Worm (Caenorhabditis elegans) whole organism, L4 larva: Measurements from ENCODE around the gene C51E3.6.
A peak's percentile ranks its signal among the peaks of the same experiment; 100 is the strongest.

Experiments used
- F26F4.8 ChIP-seq: fragments of 200-800 bp; sonication (Bioruptor generic); conservative IDR thresholded peaks from 2 replicates; pipeline ENCODE4 v1.3.6; 2022; ENCODE audit warnings: missing genetic modification characterization, missing compliant biosample characterization
- F44E2.7 ChIP-seq: fragments of 200-800 bp; sonication (Bioruptor generic); IDR thresholded peaks from 2 replicates; pipeline ENCODE4 v2.1.2; 2022; ENCODE audit warnings: missing genetic modification characterization, missing compliant biosample characterization
- R02D3.7 ChIP-seq: fragments of 150-350 bp; sonication (generic microtip); optimal IDR thresholded peaks from 3 replicates; lab custom pipeline; 2014; ENCODE audit warnings: missing biosample characterization, missing genetic modification characterization
- T20F7.1 ChIP-seq: fragments of 200-800 bp; sonication (Bioruptor generic); optimal IDR thresholded peaks from 2 replicates; lab custom pipeline; 2018; ENCODE audit warnings: mild to moderate bottlenecking, missing genetic modification characterization, missing compliant biosample characterization
- T26A8.4 ChIP-seq: fragments of 200-800 bp; sonication (Bioruptor generic); IDR thresholded peaks from 2 replicates; pipeline ENCODE4 v1.3.6; 2022; ENCODE audit warnings: missing genetic modification characterization, missing compliant biosample characterization
- Y75B8A.6 ChIP-seq: fragments of 200-800 bp; sonication (Bioruptor generic); IDR thresholded peaks from 2 replicates; pipeline ENCODE4 v1.3.6; 2022; ENCODE audit warnings: missing genetic modification reagents, missing genetic modification characterization, missing compliant biosample characterization
- ZK546.5 ChIP-seq, 2 experiments: sonication (generic microtip); optimal IDR thresholded peaks; 2 replicates each; lab custom pipeline; 2017; ENCODE audit warnings: missing biosample characterization in 2 of 2, missing genetic modification characterization in 2 of 2
- ama-1 ChIP-seq: fragments of 150-350 bp; optimal IDR thresholded peaks from 2 replicates; lab custom pipeline; 2014; ENCODE audit warnings: inconsistent platforms, mixed read lengths
- attf-4 ChIP-seq: sonication (generic microtip); optimal IDR thresholded peaks from 3 replicates; lab custom pipeline; 2017; ENCODE audit warnings: missing biosample characterization, missing genetic modification characterization
- ceh-44 ChIP-seq: fragments of 200-800 bp; sonication (Bioruptor generic); IDR thresholded peaks from 2 replicates; pipeline ENCODE4 v1.3.6; 2022; ENCODE audit warnings: missing genetic modification reagents, missing genetic modification characterization, missing compliant biosample characterization
- ceh-82 ChIP-seq: sonication (generic microtip); optimal IDR thresholded peaks from 2 replicates; lab custom pipeline; 2017; ENCODE audit warnings: missing biosample characterization, missing genetic modification characterization
- ces-1 ChIP-seq: fragments of 150-350 bp; sonication (generic microtip); optimal IDR thresholded peaks from 4 replicates; lab custom pipeline; 2014; ENCODE audit warnings: missing biosample characterization, missing genetic modification reagents, missing genetic modification characterization
- daf-12 ChIP-seq: fragments of 150-350 bp; optimal IDR thresholded peaks from 2 replicates; lab custom pipeline; 2014; ENCODE audit warnings: missing biosample characterization, missing genetic modification reagents, missing genetic modification characterization
- daf-16 ChIP-seq, 3 experiments: sonication (generic microtip); optimal IDR thresholded peaks; 2 replicates each; lab custom pipeline; 2016 to 2017; ENCODE audit warnings: missing genetic modification characterization in 3 of 3, missing genetic modification reagents in 3 of 3, mild to moderate bottlenecking in 2 of 3, missing compliant biosample characterization in 2 of 3, missing biosample characterization in 1 of 3, moderate library complexity in 1 of 3
- daf-8 ChIP-seq: fragments of 200-800 bp; sonication (Bioruptor generic); IDR thresholded peaks from 2 replicates; pipeline ENCODE4 v1.3.6; 2022; ENCODE audit warnings: missing genetic modification characterization, missing compliant biosample characterization
- dmd-6 ChIP-seq: fragments of 200-800 bp; sonication (Bioruptor generic); IDR thresholded peaks from 2 replicates; pipeline ENCODE4 v1.3.6; 2022; ENCODE audit warnings: missing genetic modification reagents, missing genetic modification characterization, missing compliant biosample characterization
- dmd-8 ChIP-seq: fragments of 200-800 bp; sonication (Bioruptor generic); IDR thresholded peaks from 2 replicates; pipeline ENCODE4 v1.3.6; 2022; ENCODE audit warnings: missing genetic modification characterization, missing compliant biosample characterization
- dpl-1 ChIP-seq: fragments of 150-350 bp; optimal IDR thresholded peaks from 2 replicates; lab custom pipeline; 2014; ENCODE audit warnings: missing biosample characterization, missing genetic modification reagents, missing genetic modification characterization
- dve-1 ChIP-seq: sonication (generic microtip); optimal IDR thresholded peaks from 2 replicates; lab custom pipeline; 2017; ENCODE audit warnings: antibody characterized with exemption, mild to moderate bottlenecking, missing genetic modification characterization, missing compliant biosample characterization; ENCODE audit not compliant: insufficient read depth
- fos-1 ChIP-seq: fragments of 150-350 bp; optimal IDR thresholded peaks from 2 replicates; lab custom pipeline; 2014; ENCODE audit warnings: missing biosample characterization, missing genetic modification characterization
- gei-8 ChIP-seq: fragments of 200-800 bp; sonication (Bioruptor generic); optimal IDR thresholded peaks from 2 replicates; lab custom pipeline; 2018; ENCODE audit warnings: mild to moderate bottlenecking, missing genetic modification characterization, missing compliant biosample characterization
- hlh-11 ChIP-seq: fragments of 200-800 bp; sonication (Bioruptor generic); optimal IDR thresholded peaks from 2 replicates; lab custom pipeline; 2018; ENCODE audit warnings: mild to moderate bottlenecking, missing genetic modification characterization, missing compliant biosample characterization
- hlh-30 ChIP-seq: sonication (generic microtip); optimal IDR thresholded peaks from 2 replicates; lab custom pipeline; 2017; ENCODE audit warnings: antibody characterized with exemption, mild to moderate bottlenecking, missing genetic modification characterization, missing compliant biosample characterization; ENCODE audit not compliant: insufficient read depth
- jun-1 ChIP-seq: fragments of 150-350 bp; optimal IDR thresholded peaks from 2 replicates; lab custom pipeline; 2014; ENCODE audit warnings: missing biosample characterization, missing genetic modification reagents, missing genetic modification characterization
- lim-7 ChIP-seq: fragments of 200-800 bp; sonication (Bioruptor generic); IDR thresholded peaks from 2 replicates; pipeline ENCODE4 v1.3.6; 2022; ENCODE audit warnings: missing genetic modification characterization, missing compliant biosample characterization
- lin-1 ChIP-seq: fragments of 200-800 bp; sonication (Bioruptor generic); IDR thresholded peaks from 2 replicates; pipeline ENCODE4 v1.3.6; 2022; ENCODE audit warnings: missing genetic modification reagents, missing genetic modification characterization, missing compliant biosample characterization
- lin-13 ChIP-seq: fragments of 150-350 bp; optimal IDR thresholded peaks from 2 replicates; lab custom pipeline; 2014; ENCODE audit warnings: missing biosample characterization, missing genetic modification reagents, missing genetic modification characterization
- lin-29 ChIP-seq: fragments of 200-800 bp; sonication (Bioruptor generic); IDR thresholded peaks from 2 replicates; pipeline ENCODE4 v1.3.6; 2022; ENCODE audit warnings: missing genetic modification reagents, missing genetic modification characterization, missing compliant biosample characterization
- lin-38 ChIP-seq: fragments of 200-800 bp; sonication (Bioruptor generic); IDR thresholded peaks from 2 replicates; pipeline ENCODE4 v1.3.6; 2022; ENCODE audit warnings: missing genetic modification reagents, missing genetic modification characterization, missing compliant biosample characterization
- lin-39 ChIP-seq: fragments of 150-350 bp; optimal IDR thresholded peaks from 2 replicates; lab custom pipeline; 2014; ENCODE audit warnings: missing biosample characterization, missing genetic modification reagents, missing genetic modification characterization
- mdl-1 ChIP-seq, 2 experiments: fragments of 150-350 bp in 1 of 2; sonication (generic microtip) in 1 of 2; optimal IDR thresholded peaks; 2 replicates each; lab custom pipeline; 2014 to 2017; ENCODE audit warnings: missing biosample characterization in 2 of 2, missing genetic modification characterization in 2 of 2
- mdt-29 ChIP-seq: fragments of 200-800 bp; sonication (Bioruptor generic); IDR thresholded peaks from 2 replicates; pipeline ENCODE4 v1.3.6; 2022; ENCODE audit warnings: missing genetic modification reagents, missing genetic modification characterization, missing compliant biosample characterization
- mep-1 ChIP-seq: fragments of 150-350 bp; sonication (generic microtip); optimal IDR thresholded peaks from 3 replicates; lab custom pipeline; 2014; ENCODE audit warnings: missing biosample characterization, missing genetic modification characterization
- mes-2 ChIP-seq: sonication (generic microtip); optimal IDR thresholded peaks from 2 replicates; lab custom pipeline; 2016; ENCODE audit warnings: missing genotype, mild to moderate bottlenecking, missing genetic modification characterization, missing compliant biosample characterization; ENCODE audit not compliant: poor library complexity, severe bottlenecking
- mxl-2 ChIP-seq: fragments of 200-800 bp; sonication (Bioruptor generic); conservative IDR thresholded peaks from 2 replicates; pipeline ENCODE4 v1.3.6; 2022; ENCODE audit warnings: missing genetic modification reagents, missing genetic modification characterization, missing compliant biosample characterization
- nhr-102 ChIP-seq: sonication (generic microtip); optimal IDR thresholded peaks from 2 replicates; lab custom pipeline; 2016; ENCODE audit warnings: mild to moderate bottlenecking, missing genetic modification characterization, moderate library complexity, missing compliant biosample characterization
- nhr-111 ChIP-seq: fragments of 200-800 bp; sonication (Bioruptor generic); optimal IDR thresholded peaks from 2 replicates; lab custom pipeline; 2018; ENCODE audit warnings: mild to moderate bottlenecking, missing genetic modification characterization, missing compliant biosample characterization
- nhr-237 ChIP-seq: sonication (generic microtip); optimal IDR thresholded peaks from 2 replicates; lab custom pipeline; 2017; ENCODE audit warnings: missing biosample characterization, missing genetic modification characterization
- nhr-28 ChIP-seq: fragments of 150-350 bp; optimal IDR thresholded peaks from 2 replicates; lab custom pipeline; 2014; ENCODE audit warnings: missing biosample characterization, missing genetic modification characterization
- nhr-41 ChIP-seq: fragments of 200-800 bp; sonication (Bioruptor generic); IDR thresholded peaks from 2 replicates; pipeline ENCODE4 v1.3.6; 2022; ENCODE audit warnings: missing genetic modification reagents, missing genetic modification characterization, missing compliant biosample characterization
- nhr-42 ChIP-seq: fragments of 200-800 bp; sonication (Bioruptor generic); IDR thresholded peaks from 2 replicates; pipeline ENCODE4 v1.3.6; 2022; ENCODE audit warnings: missing genetic modification characterization, missing compliant biosample characterization
- nhr-6 ChIP-seq: fragments of 150-350 bp; optimal IDR thresholded peaks from 2 replicates; lab custom pipeline; 2014; ENCODE audit warnings: missing biosample characterization, missing genetic modification characterization
- php-3 ChIP-seq: fragments of 200-800 bp; sonication (Bioruptor generic); IDR thresholded peaks from 2 replicates; pipeline ENCODE4 v1.3.6; 2022; ENCODE audit warnings: missing genetic modification reagents, missing genetic modification characterization, missing compliant biosample characterization
- sdz-12 ChIP-seq: fragments of 200-800 bp; sonication (Bioruptor generic); optimal IDR thresholded peaks from 2 replicates; lab custom pipeline; 2018; ENCODE audit warnings: mild to moderate bottlenecking, missing genetic modification characterization, missing compliant biosample characterization
- skn-1 ChIP-seq: fragments of 150-350 bp; optimal IDR thresholded peaks from 2 replicates; lab custom pipeline; 2014; ENCODE audit warnings: missing biosample characterization, missing genetic modification characterization
- snpc-4 ChIP-seq: fragments of 150-350 bp; optimal IDR thresholded peaks from 2 replicates; lab custom pipeline; 2014; ENCODE audit warnings: missing biosample characterization, missing genetic modification characterization
- tag-97 ChIP-seq: fragments of 200-800 bp; sonication (Bioruptor generic); IDR thresholded peaks from 2 replicates; pipeline ENCODE4 v1.3.6; 2022; ENCODE audit warnings: missing genetic modification characterization, missing compliant biosample characterization
- tra-1 ChIP-seq: fragments of 200-800 bp; sonication (Bioruptor generic); IDR thresholded peaks from 2 replicates; pipeline ENCODE4 v1.3.6; 2022; ENCODE audit warnings: missing genetic modification reagents, missing genetic modification characterization, missing compliant biosample characterization
- unc-62 ChIP-seq, 3 experiments: fragments of 150-350 bp in 1 of 3; sonication (generic microtip); optimal IDR thresholded peaks in 2 of 3; peaks in 1 of 3; 1 replicate in 1 of 3; 2 replicates in 2 of 3; lab custom pipeline; 2014 to 2017; ENCODE audit warnings: missing biosample characterization in 3 of 3, missing genetic modification characterization in 3 of 3, missing genetic modification reagents in 3 of 3, missing genotype in 1 of 3
- zip-2 ChIP-seq: fragments of 150-350 bp; optimal IDR thresholded peaks from 2 replicates; lab custom pipeline; 2014; ENCODE audit warnings: missing biosample characterization, missing genetic modification characterization
- ztf-7 ChIP-seq: fragments of 150-350 bp; optimal IDR thresholded peaks from 2 replicates; lab custom pipeline; 2014; ENCODE audit warnings: missing biosample characterization, missing genetic modification characterization

Gene C51E3.6

DNA sequence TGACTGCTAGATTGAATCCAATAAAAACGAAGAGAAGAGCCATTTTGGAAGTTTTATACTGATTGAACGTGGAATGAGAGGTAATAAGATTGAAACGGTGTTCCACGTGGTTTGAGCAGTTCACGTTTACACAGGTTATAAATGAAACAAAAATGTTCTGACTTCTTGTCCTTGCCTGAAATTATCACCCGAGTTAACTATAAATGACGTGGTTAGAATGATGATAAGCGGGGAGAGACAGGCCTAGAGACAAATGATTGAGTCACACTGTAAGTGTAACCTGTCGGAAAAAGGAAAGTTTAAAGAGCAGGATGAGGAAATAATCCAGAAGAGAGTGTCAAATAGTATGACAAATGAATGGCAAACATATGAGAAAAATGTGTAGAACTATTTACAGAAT lies 5.3 kb downstream of the C51E3.6 start, which contains the start of gene C51E3.10:
TSS of gene C51E3.10 (minus strand) at position 181 of the 400 bp plus-strand sequence.
- TF ChIP-seq mdl-1 (tag; optimal IDR thresholded peaks at IDR 0.05; lab: Kevin White, UChicago) (peak in 1 of 2 experiments; percentile 77), attf-4 (tag; lab: Kevin White, UChicago) (no peak), Y75B8A.6 (GFP tag; lab: Robert Waterston, UW) (no peak), ama-1 (lab: Kevin White, UChicago) (no peak), nhr-42 (0 out of 2 replicates have a peak, but pooled peaks have one; percentile 50), mxl-2 (no peak), T20F7.1 (GFP tag; lab: Kevin White, UChicago) (no peak), nhr-102 (no peak), ztf-7 (tag; lab: Kevin White, UChicago) (no peak), ceh-44 (GFP tag; lab: Robert Waterston, UW) (no peak), ZK546.5 (tag; optimal IDR thresholded peaks at IDR 0.05; lab: Kevin White, UChicago) (no peak), snpc-4 (tag; lab: Kevin White, UChicago) (no peak), dmd-6 (GFP tag; lab: Robert Waterston, UW) (peak; percentile 95), tag-97 (GFP tag; lab: Robert Waterston, UW) (no peak), hlh-30 (tag; lab: Kevin White, UChicago) (peak; percentile 68), nhr-237 (tag; lab: Kevin White, UChicago) (no peak), R02D3.7 (no peak), nhr-28 (tag; lab: Kevin White, UChicago) (peak; percentile 88), skn-1 (tag; lab: Kevin White, UChicago) (no peak), jun-1 (tag; lab: Kevin White, UChicago) (no peak), lin-1 (GFP tag; lab: Robert Waterston, UW) (peak; percentile 71; the same call in 1 of the 2 replicates), F26F4.8 (GFP tag; lab: Robert Waterston, UW) (no peak), T26A8.4 (GFP tag; lab: Robert Waterston, UW) (no peak), dmd-8 (GFP tag; lab: Robert Waterston, UW) (no peak), fos-1 (tag; lab: Kevin White, UChicago) (no peak), sdz-12 (GFP tag; lab: Kevin White, UChicago) (no peak), lim-7 (GFP tag; lab: Robert Waterston, UW) (no peak), mdt-29 (GFP tag; lab: Robert Waterston, UW) (0 out of 2 replicates have a peak, but pooled peaks have one; percentile 32), ceh-82 (no peak), mep-1 (tag; lab: Kevin White, UChicago) (peak; percentile 36), hlh-11 (tag; lab: Kevin White, UChicago) (peak; percentile 80), lin-13 (GFP tag; lab: Kevin White, UChicago) (peak; percentile 16), daf-12 (tag; lab: Kevin White, UChicago) (no peak), daf-8 (no peak), lin-38 (GFP tag; lab: Robert Waterston, UW) (no peak), lin-39 (tag; lab: Kevin White, UChicago) (no peak), ces-1 (GFP tag; lab: Kevin White, UChicago) (no peak), lin-29 (GFP tag; lab: Robert Waterston, UW) (no peak), F44E2.7 (GFP tag; lab: Robert Waterston, UW) (no peak), tra-1 (GFP tag; lab: Robert Waterston, UW) (peak; percentile 68; the same call in 1 of the 2 replicates), unc-62 (GFP tag; optimal IDR thresholded peaks at IDR 0.05 in 1 of 2; lab: Kevin White, UChicago) (peak in 1 of 2 experiments; percentile 89), unc-62 (tag; optimal IDR thresholded peaks at IDR 0.05; lab: Kevin White, UChicago) (no peak), php-3 (GFP tag; lab: Robert Waterston, UW) (no peak), nhr-6 (tag; lab: Kevin White, UChicago) (no peak), dve-1 (tag; lab: Kevin White, UChicago) (peak; percentile 70), nhr-111 (no peak), daf-16 (GFP tag; optimal IDR thresholded peaks at IDR 0.05; lab: Kevin White, UChicago) (no peak), daf-16 (tag; optimal IDR thresholded peaks at IDR 0.05; lab: Kevin White, UChicago) (peak; percentile 66), zip-2 (tag; lab: Kevin White, UChicago) (no peak), mes-2 (tag; lab: Kevin White, UChicago) (no peak), nhr-41 (GFP tag; lab: Robert Waterston, UW) (no peak), dpl-1 (no peak), gei-8 (no peak)
